Fruit fly (Drosophila melanogaster) whole organism, embryonic: Measurements from ENCODE around the gene CG11131.

Experiments
- CG7987 ChIP-seq: fragments of 200-800 bp; sonication (Bioruptor generic); optimal IDR thresholded peaks from 2 replicates; lab custom pipeline; 2018; ENCODE audit warnings: missing biosample characterization, mild to moderate bottlenecking, missing genetic modification characterization, moderate library complexity
- Ets97D ChIP-seq: fragments of 200-800 bp; sonication (Bioruptor generic); optimal IDR thresholded peaks from 3 replicates; lab custom pipeline; 2016; ENCODE audit warnings: missing biosample characterization, missing genetic modification characterization
- Oli ChIP-seq: fragments of 200-800 bp; sonication (Bioruptor generic); optimal IDR thresholded peaks from 2 replicates; lab custom pipeline; 2018; ENCODE audit warnings: missing biosample characterization, mild to moderate bottlenecking, missing genetic modification characterization, moderate library complexity
- kay ChIP-seq: fragments of 200-800 bp; sonication (Bioruptor generic); optimal IDR thresholded peaks from 2 replicates; lab custom pipeline; 2016; ENCODE audit warnings: missing biosample characterization, missing genetic modification characterization
- row ChIP-seq: fragments of 200-800 bp; sonication (Bioruptor generic); IDR thresholded peaks from 3 replicates; pipeline ENCODE4 v1.3.6; 2022; ENCODE audit warnings: missing biosample characterization, missing genetic modification characterization
- slou ChIP-seq: fragments of 200-800 bp; sonication (Bioruptor generic); optimal IDR thresholded peaks from 3 replicates; lab custom pipeline; 2016; ENCODE audit warnings: missing biosample characterization, missing genetic modification characterization

DNA sequence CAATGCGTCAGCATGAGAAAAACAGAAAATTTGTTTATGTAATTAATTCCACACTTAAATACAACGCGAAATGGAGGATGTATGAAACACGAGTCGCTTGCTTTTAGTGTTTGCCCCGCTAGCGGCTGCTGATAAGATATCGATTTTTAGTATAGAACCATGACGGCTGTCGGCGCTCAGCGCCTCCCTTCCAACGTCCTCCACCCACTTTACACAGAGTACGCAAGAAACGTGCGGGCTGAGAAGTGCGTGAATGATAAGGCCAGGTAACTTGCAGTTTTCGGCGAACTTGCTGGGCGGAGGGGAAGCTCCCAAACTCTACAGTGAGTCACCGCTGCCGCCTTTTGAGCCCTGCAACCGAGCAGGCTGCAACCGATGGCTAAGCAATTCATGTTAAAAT lies 28.2 kb upstream of the CG11131 start:
- TF ChIP-seq kay (GFP tag; lab: Kevin White, UChicago) = peak; percentile 63
- no peak for TF ChIP-seq slou (GFP tag; lab: Kevin White, UChicago)
- no peak for TF ChIP-seq Oli (tag; lab: Kevin White, UChicago)
- no peak for TF ChIP-seq row (GFP tag; lab: Robert Waterston, UW)
- TF ChIP-seq CG7987 (GFP tag; lab: Kevin White, UChicago) = no peak
- TF ChIP-seq Ets97D (GFP tag; lab: Kevin White, UChicago) = no peak
